Fruit fly (Drosophila melanogaster) Kc167 (cell line): ENCODE measurements around the gene Task6.

Source experiments
- Myc ChIP-seq: fragments of >200 bp; optimal IDR thresholded peaks from 2 replicates; lab custom pipeline; 2017; ENCODE audit warnings: missing external identifiers
- Sin3A ChIP-seq: fragments of >200 bp; optimal IDR thresholded peaks from 2 replicates; lab custom pipeline; 2018; ENCODE audit warnings: missing external identifiers
- h ChIP-seq: fragments of >200 bp; optimal IDR thresholded peaks from 3 replicates; lab custom pipeline; 2018; ENCODE audit warnings: missing external identifiers
- insv ChIP-seq: fragments of >200 bp; optimal IDR thresholded peaks from 3 replicates; lab custom pipeline; 2018; ENCODE audit warnings: missing external identifiers
- psq ChIP-seq: fragments of >200 bp; optimal IDR thresholded peaks from 2 replicates; lab custom pipeline; 2017; ENCODE audit warnings: missing external identifiers
- ttk ChIP-seq: sonication (Bioruptor generic); optimal IDR thresholded peaks from 2 replicates; lab custom pipeline; 2017; ENCODE audit warnings: missing external identifiers

The Task6 gene

dm6 chr3R:13674492-13675033, at the start of gene Task6:
Gene Task6, minus strand, starts transcription at chr3R:13674542.
- TF ChIP-seq h (lab: Kevin White, UChicago) (no peak), insv (lab: Kevin White, UChicago) (no peak), psq (no peak), Sin3A (lab: Kevin White, UChicago) (no peak), Myc (lab: Kevin White, UChicago) (no peak), ttk (lab: Kevin White, UChicago) (no peak)

DNA sequence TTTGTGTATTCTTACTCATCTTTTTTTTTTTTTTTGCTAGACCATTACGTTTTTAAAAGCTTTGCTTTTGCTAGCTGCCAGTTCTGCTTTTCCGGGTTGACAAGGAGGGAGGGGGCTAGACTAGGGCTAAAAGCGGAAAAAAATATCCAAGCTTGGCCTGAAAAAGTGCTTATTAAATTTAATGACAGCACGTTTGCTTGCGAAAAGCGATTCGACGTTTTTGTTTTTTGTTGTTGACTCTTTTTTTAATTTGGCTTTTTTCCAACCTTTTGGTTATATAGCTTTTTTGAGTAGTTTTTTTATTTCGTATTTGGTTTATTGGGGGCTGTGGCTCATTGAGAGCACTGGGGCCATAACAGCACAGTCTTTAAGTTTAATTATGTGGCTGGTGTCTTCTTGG, 48.1 kb upstream of the Task6 start:
- TF ChIP-seq h (lab: Kevin White, UChicago) (no peak), Myc (lab: Kevin White, UChicago) (no peak), ttk (lab: Kevin White, UChicago) (no peak), insv (lab: Kevin White, UChicago) (no peak), Sin3A (lab: Kevin White, UChicago) (no peak), psq (no peak)

- TF ChIP-seq insv (lab: Kevin White, UChicago), result no peak
- no peak for TF ChIP-seq Sin3A (lab: Kevin White, UChicago)
- no peak for TF ChIP-seq h (lab: Kevin White, UChicago)
- no peak for TF ChIP-seq ttk (lab: Kevin White, UChicago)
- no peak for TF ChIP-seq psq
- no peak for TF ChIP-seq Myc (lab: Kevin White, UChicago)
Observed at dm6 chr3R:13721998-13722397, 47.7 kb upstream of the Task6 start.

DNA sequence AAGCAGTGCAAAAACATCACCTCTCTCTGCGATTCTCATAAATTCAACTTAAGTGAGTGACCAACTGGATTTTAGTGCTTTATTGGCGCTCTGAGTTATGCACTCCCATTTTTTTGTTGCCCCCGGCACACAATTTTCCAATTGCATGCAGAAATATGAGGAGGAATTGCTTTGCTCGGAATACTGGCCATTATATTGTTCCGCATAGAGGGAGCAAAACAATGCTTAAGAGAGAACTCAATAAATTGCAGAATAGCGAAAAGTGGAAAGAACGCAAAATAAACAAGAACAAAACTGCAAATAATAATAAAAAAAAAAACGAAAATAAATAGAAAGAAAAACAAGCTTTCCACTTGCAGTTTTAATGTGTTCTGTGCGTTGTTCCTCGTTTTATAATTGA, 46.5 kb upstream of the Task6 start:
- no peak for TF ChIP-seq psq
- TF ChIP-seq h (lab: Kevin White, UChicago), result no peak
- TF ChIP-seq ttk (lab: Kevin White, UChicago), result no peak
- no peak for TF ChIP-seq Sin3A (lab: Kevin White, UChicago)
- no peak for TF ChIP-seq Myc (lab: Kevin White, UChicago)
- TF ChIP-seq insv (lab: Kevin White, UChicago), result no peak

- TF ChIP-seq Sin3A (lab: Kevin White, UChicago) (no peak), psq (no peak), ttk (lab: Kevin White, UChicago) (no peak), h (lab: Kevin White, UChicago) (no peak), insv (lab: Kevin White, UChicago) (no peak), Myc (lab: Kevin White, UChicago) (no peak)
Observed at dm6 chr3R:13719053-13719452, 44.7 kb upstream of the Task6 start.

dm6 chr3R:13718076-13718475, 43.7 kb upstream of the Task6 start, which contains the start of gene Ubc87F:
Gene Ubc87F, minus strand, starts transcription at chr3R:13718176.
- TF ChIP-seq insv (lab: Kevin White, UChicago), result no peak
- no peak for TF ChIP-seq h (lab: Kevin White, UChicago)

dm6 chr3R:13716827-13717226, 42.5 kb upstream of the Task6 start:
- TF ChIP-seq Myc (lab: Kevin White, UChicago) (no peak), ttk (lab: Kevin White, UChicago) (no peak), h (lab: Kevin White, UChicago) (no peak), insv (lab: Kevin White, UChicago) (no peak), Sin3A (lab: Kevin White, UChicago) (no peak), psq (no peak)

DNA sequence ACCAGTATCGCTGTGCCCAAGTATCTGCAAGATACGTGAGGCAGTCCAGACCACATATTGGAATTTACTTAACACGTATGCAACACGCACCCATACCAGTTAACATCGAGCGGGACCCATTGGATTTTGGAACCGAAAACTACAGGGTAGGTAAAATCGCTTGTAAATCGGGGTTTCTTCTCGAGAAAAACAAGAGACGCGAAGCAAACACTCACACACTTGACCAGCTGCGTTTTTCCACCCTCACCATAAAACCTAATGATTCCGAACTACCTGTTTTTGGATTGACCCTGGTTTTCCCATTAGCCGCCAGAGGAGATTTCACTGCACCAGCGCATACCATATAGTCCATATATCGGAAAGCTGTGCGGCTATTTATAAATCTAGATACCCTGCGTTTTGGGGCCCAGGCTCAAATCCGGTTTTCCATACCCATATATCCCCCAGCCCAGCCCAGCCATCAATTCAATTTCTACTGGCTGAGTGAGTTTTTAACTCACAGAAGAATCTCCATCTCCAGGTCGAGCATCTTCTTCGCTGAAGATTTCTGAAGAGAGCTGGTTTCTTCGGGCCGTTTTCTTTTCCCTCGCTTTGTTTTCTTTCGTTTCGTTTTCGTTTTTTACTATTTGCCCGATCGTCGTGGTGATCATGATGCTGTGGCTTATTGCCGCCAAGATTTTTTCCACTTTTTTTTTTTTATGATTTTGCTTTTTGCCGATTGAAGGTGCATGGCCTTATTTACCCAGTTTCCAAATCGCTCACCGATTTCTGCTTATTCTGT, 41.5 kb upstream of the Task6 start:
- TF ChIP-seq psq, result no peak
- TF ChIP-seq ttk (lab: Kevin White, UChicago), result no peak
- no peak for TF ChIP-seq Myc (lab: Kevin White, UChicago)
- TF ChIP-seq h (lab: Kevin White, UChicago), result no peak
- TF ChIP-seq Sin3A (lab: Kevin White, UChicago), result no peak
- TF ChIP-seq insv (lab: Kevin White, UChicago), result no peak

DNA sequence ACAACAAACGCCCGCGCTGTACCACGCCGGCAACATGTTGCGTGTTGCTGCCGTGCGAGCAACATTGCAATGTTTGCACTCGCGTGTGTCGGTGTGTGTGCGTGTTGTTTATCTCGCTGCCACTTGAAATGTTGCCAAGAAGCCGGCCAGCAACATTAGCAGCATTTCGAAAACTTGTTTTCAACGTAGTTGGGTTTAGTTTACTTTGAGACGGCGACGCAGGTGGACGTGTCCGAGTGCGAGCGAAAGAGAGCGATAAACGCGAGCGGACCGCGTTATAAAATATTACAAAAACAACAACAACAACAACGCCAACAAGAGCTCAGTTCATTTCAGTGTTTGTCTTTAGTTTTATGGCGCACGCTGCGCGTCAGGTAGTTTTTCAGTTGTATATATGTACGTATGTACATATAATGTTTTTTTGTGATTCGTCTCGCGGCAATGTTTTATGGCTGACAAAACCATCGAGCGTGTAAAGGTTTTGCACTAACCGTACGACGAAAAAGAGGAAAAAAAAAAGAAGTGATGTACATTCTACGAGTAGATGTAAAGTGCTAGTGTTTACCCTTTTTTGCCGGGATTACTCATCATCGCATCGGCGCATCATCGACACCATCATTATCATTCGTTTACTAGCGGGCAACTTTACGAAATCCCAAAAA, 40.8 kb upstream of the Task6 start, which contains the start of gene kmr:
kmr (plus strand) TSS at position 196 of the 662 bp plus-strand sequence.
- TF ChIP-seq Myc (lab: Kevin White, UChicago), result no peak
- no peak for TF ChIP-seq psq
- TF ChIP-seq h (lab: Kevin White, UChicago), result no peak
- TF ChIP-seq insv (lab: Kevin White, UChicago), result no peak
- no peak for TF ChIP-seq ttk (lab: Kevin White, UChicago)
- no peak for TF ChIP-seq Sin3A (lab: Kevin White, UChicago)

dm6 chr3R:13713984-13714532, 39.7 kb upstream of the Task6 start:
- TF ChIP-seq ttk (lab: Kevin White, UChicago), result no peak
- TF ChIP-seq h (lab: Kevin White, UChicago), result no peak
- no peak for TF ChIP-seq Sin3A (lab: Kevin White, UChicago)
- TF ChIP-seq psq, result no peak
- TF ChIP-seq insv (lab: Kevin White, UChicago), result no peak
- TF ChIP-seq Myc (lab: Kevin White, UChicago), result no peak

DNA sequence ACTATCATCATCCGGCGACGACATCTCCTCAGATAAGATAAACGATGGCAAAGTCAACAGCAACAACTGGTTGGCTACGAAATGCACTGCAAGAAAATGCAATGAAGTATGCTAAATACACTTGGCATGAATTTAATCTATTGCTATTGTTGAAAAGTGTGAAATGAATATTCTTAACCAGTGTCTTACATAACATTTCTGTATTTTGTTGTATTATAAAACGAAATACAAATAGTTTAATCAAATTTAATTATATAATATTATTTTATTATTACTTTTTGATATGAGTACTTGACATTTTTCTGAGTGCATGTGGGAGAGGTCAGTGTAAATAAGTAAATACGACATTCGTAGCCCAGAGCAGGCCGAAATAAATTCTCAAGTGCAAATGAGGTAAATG, 39.2 kb upstream of the Task6 start:
- TF ChIP-seq ttk (lab: Kevin White, UChicago) (no peak), Myc (lab: Kevin White, UChicago) (no peak)
